Fruit fly (Drosophila melanogaster): ENCODE results near the gene Rbp9.

The Rbp9 gene

dm6 chr2L:2987681-2988381, 33.3 kb downstream of the Rbp9 start, which contains the start of the genes Chd1 and Bem46 (continued):
- no peak for TF ChIP-seq exex (tag; optimal IDR thresholded peaks at IDR 0.05)
- peak; percentile 99 for TF ChIP-seq grau (tag; optimal IDR thresholded peaks at IDR 0.05)
- peak; percentile 63 for TF ChIP-seq CG12744 (GFP tag; optimal IDR thresholded peaks at IDR 0.05)
- TF ChIP-seq caup (GFP tag; optimal IDR thresholded peaks at IDR 0.05; ENCODE audit: severe bottlenecking): peak; percentile 83
- TF ChIP-seq peb (GFP tag; IDR thresholded peaks at IDR 0.05): 0 out of 2 replicates have a peak, but pooled peaks have one; percentile 47
- TF ChIP-seq CG13624 (GFP tag; optimal IDR thresholded peaks at IDR 0.05): peak; percentile 63
- peak; percentile 79 for TF ChIP-seq HHEX (GFP tag; optimal IDR thresholded peaks at IDR 0.05)
- peak; percentile 72 for TF ChIP-seq CG30431 (GFP tag; optimal IDR thresholded peaks at IDR 0.05)
- TF ChIP-seq CG7372 (GFP tag; IDR thresholded peaks at IDR 0.05): peak; percentile 78
- peak; percentile 74 for TF ChIP-seq CG17328 (GFP tag; IDR thresholded peaks at IDR 0.05)
- TF ChIP-seq Side (GFP tag; optimal IDR thresholded peaks at IDR 0.05): peak; percentile 18
- peak; percentile 74; the same call in 1 of the 2 replicates for TF ChIP-seq ap (GFP tag; IDR thresholded peaks at IDR 0.05)
- no peak for TF ChIP-seq CG5180 (GFP tag; optimal IDR thresholded peaks at IDR 0.05)
- peak; percentile 80 for TF ChIP-seq Antp (GFP tag; optimal IDR thresholded peaks at IDR 0.05)
- no peak for TF ChIP-seq corto (GFP tag; optimal IDR thresholded peaks at IDR 0.05)
- TF ChIP-seq unc-4 (GFP tag; IDR thresholded peaks at IDR 0.05; ENCODE audit: partially characterized antibody): 0 out of 2 replicates have a peak, but pooled peaks have one; percentile 14
- TF ChIP-seq Dip3 (GFP tag; optimal IDR thresholded peaks at IDR 0.05): peak; percentile 74
- TF ChIP-seq CG11560 (tag; IDR thresholded peaks at IDR 0.05): peak; percentile 70; the same call in 2 of the 3 replicates
- peak; percentile 50 for TF ChIP-seq CG17802 (tag; optimal IDR thresholded peaks at IDR 0.05)
- peak; percentile 1 for TF ChIP-seq CG15479 (GFP tag; optimal IDR thresholded peaks at IDR 0.05)
- no peak for TF ChIP-seq Blimp-1 (GFP tag; optimal IDR thresholded peaks at IDR 0.05)
- TF ChIP-seq Aef1 (GFP tag; IDR thresholded peaks at IDR 0.05): peak; percentile 90
- TF ChIP-seq CG30403 (GFP tag; optimal IDR thresholded peaks at IDR 0.05): peak; percentile 93
- TF ChIP-seq cato (GFP tag; optimal IDR thresholded peaks at IDR 0.05; ENCODE audit: borderline replicate concordance): peak; percentile 77
- no peak for TF ChIP-seq mld (GFP tag; IDR thresholded peaks at IDR 0.05; ENCODE audit: partially characterized antibody)
- peak; percentile 40 for TF ChIP-seq CG8359 (GFP tag; optimal IDR thresholded peaks at IDR 0.05; ENCODE audit: borderline replicate concordance)
- TF ChIP-seq TFAM (GFP tag; optimal IDR thresholded peaks at IDR 0.05): no peak
- TF ChIP-seq CG14965 (GFP tag; optimal IDR thresholded peaks at IDR 0.05; ENCODE audit: borderline replicate concordance): no peak
- TF ChIP-seq CG14014 (GFP tag; IDR thresholded peaks at IDR 0.05): peak; percentile 84
- TF ChIP-seq CG17829 (tag; optimal IDR thresholded peaks at IDR 0.05): peak; percentile 87
- peak; percentile 83 for TF ChIP-seq CG11456 (GFP tag; IDR thresholded peaks at IDR 0.05)
- TF ChIP-seq trem (tag; optimal IDR thresholded peaks at IDR 0.05): peak; percentile 83
- peak; percentile 80; the same call in 2 of the 3 replicates for TF ChIP-seq ase (GFP tag; IDR thresholded peaks at IDR 0.05)
- peak; percentile 54 for TF ChIP-seq CG2202 (tag; optimal IDR thresholded peaks at IDR 0.05)
- peak; percentile 91 for TF ChIP-seq CG12391 (tag; optimal IDR thresholded peaks at IDR 0.05)
- peak; percentile 38 for TF ChIP-seq gfzf (GFP tag; optimal IDR thresholded peaks at IDR 0.05)
- peak; percentile 87 for TF ChIP-seq tin (GFP tag; optimal IDR thresholded peaks at IDR 0.05)
- peak; percentile 76 for TF ChIP-seq CG13894 (tag; optimal IDR thresholded peaks at IDR 0.05)
- TF ChIP-seq Sox102F (GFP tag; optimal IDR thresholded peaks at IDR 0.05): no peak
- peak; percentile 90 for TF ChIP-seq sisA (GFP tag; IDR thresholded peaks at IDR 0.05)
- no peak for TF ChIP-seq HmgD (GFP tag; optimal IDR thresholded peaks at IDR 0.05)
- 0 out of 4 replicates have a peak, but pooled peaks have one; percentile 58 for TF ChIP-seq Dll (GFP tag; IDR thresholded peaks at IDR 0.05; ENCODE audit: partially characterized antibody)
- peak; percentile 84 for TF ChIP-seq CG6689 (GFP tag; IDR thresholded peaks at IDR 0.05)
- TF ChIP-seq CG3847 (GFP tag; IDR thresholded peaks at IDR 0.05): peak; percentile 86
- peak; percentile 64; the same call in 1 of the 3 replicates for TF ChIP-seq CG7357 (GFP tag; IDR thresholded peaks at IDR 0.05)
- peak; percentile 82 for TF ChIP-seq slou (GFP tag; optimal IDR thresholded peaks at IDR 0.05)
- peak; percentile 88 for TF ChIP-seq CG12942 (GFP tag; optimal IDR thresholded peaks at IDR 0.05)
- TF ChIP-seq CG7271 (tag; optimal IDR thresholded peaks at IDR 0.05): peak; percentile 47
- no peak for TF ChIP-seq CG8478 (optimal IDR thresholded peaks at IDR 0.05)

All from whole organism, embryonic.